Worm (Caenorhabditis elegans) whole organism, L4 larva: ENCODE measurements around the gene F09E10.7.

Experiments used
- D1046.2 ChIP-seq: fragments of 200-800 bp; sonication (Bioruptor generic); IDR thresholded peaks from 2 replicates; pipeline ENCODE4 v1.3.6; 2022; ENCODE audit warnings: missing genetic modification characterization, missing compliant biosample characterization
- F44E2.7 ChIP-seq: fragments of 200-800 bp; sonication (Bioruptor generic); IDR thresholded peaks from 2 replicates; pipeline ENCODE4 v2.1.2; 2022; ENCODE audit warnings: missing genetic modification characterization, missing compliant biosample characterization
- R02D3.7 ChIP-seq: fragments of 150-350 bp; sonication (generic microtip); optimal IDR thresholded peaks from 3 replicates; lab custom pipeline; 2014; ENCODE audit warnings: missing biosample characterization, missing genetic modification characterization
- T26A8.4 ChIP-seq: fragments of 200-800 bp; sonication (Bioruptor generic); IDR thresholded peaks from 2 replicates; pipeline ENCODE4 v1.3.6; 2022; ENCODE audit warnings: missing genetic modification characterization, missing compliant biosample characterization
- Y105C5A.15 ChIP-seq: fragments of 200-800 bp; sonication (Bioruptor generic); IDR thresholded peaks from 2 replicates; pipeline ENCODE4 v1.3.6; 2022; ENCODE audit warnings: missing genetic modification characterization, missing compliant biosample characterization
- ZK337.2 ChIP-seq: fragments of 200-800 bp; sonication (Bioruptor generic); IDR thresholded peaks from 2 replicates; pipeline ENCODE4 v1.3.6; 2022; ENCODE audit warnings: missing genetic modification reagents, missing genetic modification characterization, missing compliant biosample characterization
- ceh-32 ChIP-seq: sonication (generic microtip); optimal IDR thresholded peaks from 2 replicates; lab custom pipeline; 2016; ENCODE audit warnings: mild to moderate bottlenecking, missing genetic modification characterization, missing compliant biosample characterization; ENCODE audit not compliant: poor library complexity
- ceh-82 ChIP-seq: sonication (generic microtip); optimal IDR thresholded peaks from 2 replicates; lab custom pipeline; 2017; ENCODE audit warnings: missing biosample characterization, missing genetic modification characterization
- daf-8 ChIP-seq: fragments of 200-800 bp; sonication (Bioruptor generic); IDR thresholded peaks from 2 replicates; pipeline ENCODE4 v1.3.6; 2022; ENCODE audit warnings: missing genetic modification characterization, missing compliant biosample characterization
- dpl-1 ChIP-seq: fragments of 150-350 bp; optimal IDR thresholded peaks from 2 replicates; lab custom pipeline; 2014; ENCODE audit warnings: missing biosample characterization, missing genetic modification reagents, missing genetic modification characterization
- egl-43 ChIP-seq: fragments of 200-800 bp; sonication (Bioruptor generic); IDR thresholded peaks from 2 replicates; pipeline ENCODE4 v1.3.6; 2022; ENCODE audit warnings: missing genetic modification reagents, missing genetic modification characterization, missing compliant biosample characterization
- fkh-10 ChIP-seq: fragments of 150-350 bp; optimal IDR thresholded peaks from 2 replicates; lab custom pipeline; 2014; ENCODE audit warnings: missing biosample characterization, missing genetic modification reagents, missing genetic modification characterization
- hlh-11 ChIP-seq: fragments of 200-800 bp; sonication (Bioruptor generic); optimal IDR thresholded peaks from 2 replicates; lab custom pipeline; 2018; ENCODE audit warnings: mild to moderate bottlenecking, missing genetic modification characterization, missing compliant biosample characterization
- lim-7 ChIP-seq: fragments of 200-800 bp; sonication (Bioruptor generic); IDR thresholded peaks from 2 replicates; pipeline ENCODE4 v1.3.6; 2022; ENCODE audit warnings: missing genetic modification characterization, missing compliant biosample characterization
- lin-13 ChIP-seq: fragments of 150-350 bp; optimal IDR thresholded peaks from 2 replicates; lab custom pipeline; 2014; ENCODE audit warnings: missing biosample characterization, missing genetic modification reagents, missing genetic modification characterization
- lin-29 ChIP-seq: fragments of 200-800 bp; sonication (Bioruptor generic); IDR thresholded peaks from 2 replicates; pipeline ENCODE4 v1.3.6; 2022; ENCODE audit warnings: missing genetic modification reagents, missing genetic modification characterization, missing compliant biosample characterization
- madf-9 ChIP-seq: fragments of 200-800 bp; sonication (Bioruptor generic); conservative IDR thresholded peaks from 2 replicates; pipeline ENCODE4 v1.3.6; 2022; ENCODE audit warnings: missing genetic modification reagents, missing genetic modification characterization, missing compliant biosample characterization
- mep-1 ChIP-seq: fragments of 150-350 bp; sonication (generic microtip); optimal IDR thresholded peaks from 3 replicates; lab custom pipeline; 2014; ENCODE audit warnings: missing biosample characterization, missing genetic modification characterization
- mxl-3 ChIP-seq: fragments of 200-800 bp; sonication (Bioruptor generic); optimal IDR thresholded peaks from 2 replicates; lab custom pipeline; 2018; ENCODE audit warnings: mild to moderate bottlenecking, missing genetic modification characterization, missing compliant biosample characterization
- nhr-102 ChIP-seq: sonication (generic microtip); optimal IDR thresholded peaks from 2 replicates; lab custom pipeline; 2016; ENCODE audit warnings: mild to moderate bottlenecking, missing genetic modification characterization, moderate library complexity, missing compliant biosample characterization
- nhr-11 ChIP-seq: fragments of 150-350 bp; optimal IDR thresholded peaks from 2 replicates; lab custom pipeline; 2014; ENCODE audit warnings: missing biosample characterization, missing genetic modification characterization
- nhr-48 ChIP-seq: sonication (generic microtip); optimal IDR thresholded peaks from 2 replicates; lab custom pipeline; 2016; ENCODE audit warnings: mild to moderate bottlenecking, missing genetic modification characterization, missing compliant biosample characterization
- nhr-76 ChIP-seq: fragments of 150-350 bp; optimal IDR thresholded peaks from 2 replicates; lab custom pipeline; 2014; ENCODE audit warnings: missing biosample characterization, missing genetic modification characterization
- pha-4 ChIP-seq, 2 experiments: fragments of 150-350 bp in 1 of 2; fragments of 200-800 bp in 1 of 2; sonication (Bioruptor generic) in 1 of 2; IDR thresholded peaks in 1 of 2; optimal IDR thresholded peaks in 1 of 2; 2 replicates each; pipeline versions ENCODE4 v1.3.6 to Lab custom; 2014 to 2022; ENCODE audit warnings: missing genetic modification characterization in 2 of 2, missing genetic modification reagents in 2 of 2, missing biosample characterization in 1 of 2, missing compliant biosample characterization in 1 of 2
- php-3 ChIP-seq: fragments of 200-800 bp; sonication (Bioruptor generic); IDR thresholded peaks from 2 replicates; pipeline ENCODE4 v1.3.6; 2022; ENCODE audit warnings: missing genetic modification reagents, missing genetic modification characterization, missing compliant biosample characterization
- set-16 ChIP-seq: fragments of 200-800 bp; sonication (Bioruptor generic); IDR thresholded peaks from 2 replicates; pipeline ENCODE4 v1.3.6; 2022; ENCODE audit warnings: missing genetic modification reagents, missing genetic modification characterization, missing compliant biosample characterization
- skn-1 ChIP-seq: fragments of 150-350 bp; optimal IDR thresholded peaks from 2 replicates; lab custom pipeline; 2014; ENCODE audit warnings: missing biosample characterization, missing genetic modification characterization
- snpc-1.2 ChIP-seq: fragments of 200-800 bp; sonication (Bioruptor generic); IDR thresholded peaks from 2 replicates; pipeline ENCODE4 v1.3.6; 2022; ENCODE audit warnings: missing genetic modification reagents, missing genetic modification characterization, missing compliant biosample characterization
- snpc-4 ChIP-seq: fragments of 150-350 bp; optimal IDR thresholded peaks from 2 replicates; lab custom pipeline; 2014; ENCODE audit warnings: missing biosample characterization, missing genetic modification characterization
- tra-1 ChIP-seq: fragments of 200-800 bp; sonication (Bioruptor generic); IDR thresholded peaks from 2 replicates; pipeline ENCODE4 v1.3.6; 2022; ENCODE audit warnings: missing genetic modification reagents, missing genetic modification characterization, missing compliant biosample characterization
- unc-39 ChIP-seq: sonication (generic microtip); optimal IDR thresholded peaks from 2 replicates; lab custom pipeline; 2017; ENCODE audit warnings: missing biosample characterization, missing genetic modification characterization
- unc-62 ChIP-seq, 3 experiments: fragments of 150-350 bp in 1 of 3; sonication (generic microtip); optimal IDR thresholded peaks in 2 of 3; peaks in 1 of 3; 1 replicate in 1 of 3; 2 replicates in 2 of 3; lab custom pipeline; 2014 to 2017; ENCODE audit warnings: missing biosample characterization in 3 of 3, missing genetic modification characterization in 3 of 3, missing genetic modification reagents in 3 of 3, missing genotype in 1 of 3
- zfp-3 ChIP-seq: fragments of 200-800 bp; sonication (Bioruptor generic); conservative IDR thresholded peaks from 2 replicates; pipeline ENCODE4 v1.3.6; 2022; ENCODE audit warnings: missing genetic modification reagents, missing genetic modification characterization, missing compliant biosample characterization
- zip-11 ChIP-seq: fragments of 200-800 bp; sonication (Bioruptor generic); IDR thresholded peaks from 2 replicates; pipeline ENCODE4 v1.3.6; 2022; ENCODE audit warnings: missing genetic modification characterization, missing compliant biosample characterization
- ztf-11 ChIP-seq: fragments of 150-350 bp; optimal IDR thresholded peaks from 2 replicates; lab custom pipeline; 2014; ENCODE audit warnings: missing biosample characterization, missing genetic modification characterization

The F09E10.7 gene

DNA sequence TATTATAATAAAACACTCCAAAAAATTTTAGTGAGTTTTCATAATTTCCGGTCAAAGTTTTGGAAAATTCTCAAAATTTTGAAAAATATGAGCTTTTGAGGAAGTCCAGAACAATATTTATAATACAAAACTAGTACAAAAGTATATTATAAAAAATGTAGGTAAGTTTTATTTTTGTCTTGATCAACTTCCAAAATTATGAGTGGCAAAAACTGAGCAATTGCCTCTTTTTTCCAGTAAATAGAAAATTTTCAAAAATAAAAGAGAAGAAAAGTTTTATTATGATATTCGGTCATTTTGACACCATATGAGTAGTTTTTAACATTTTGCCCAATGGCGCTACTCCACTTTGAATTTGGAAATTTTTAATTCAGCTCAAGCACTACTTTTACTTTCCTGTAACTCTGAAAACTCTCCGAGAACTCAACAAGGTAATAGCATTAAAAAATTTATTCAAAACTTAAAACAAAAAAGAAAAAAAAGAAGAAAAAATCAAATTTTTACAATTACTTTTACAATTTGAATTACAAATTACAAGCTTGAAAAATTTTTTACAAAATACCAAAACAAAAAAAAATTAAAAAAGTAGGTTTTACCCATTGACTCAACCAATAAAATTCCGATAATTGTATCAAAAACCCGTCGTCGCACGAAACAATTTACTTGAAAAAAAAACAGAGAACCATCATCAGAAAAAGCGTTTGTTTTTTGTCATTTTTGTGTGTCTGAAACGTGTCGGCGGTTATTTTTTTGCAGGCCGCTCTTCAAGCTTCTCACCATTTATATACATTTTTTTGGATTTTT, 2.2 kb upstream of the F09E10.7 start (continued):
- peak; percentile 49; the same call in 1 of the 2 replicates for TF ChIP-seq pha-4 (GFP tag; IDR thresholded peaks at IDR 0.05; lab: Robert Waterston, UW)
- TF ChIP-seq pha-4 (tag; optimal IDR thresholded peaks at IDR 0.05; lab: Kevin White, UChicago), result peak; percentile 86
- TF ChIP-seq nhr-48 (tag; lab: Kevin White, UChicago), result no peak
- peak; percentile 77 for TF ChIP-seq mep-1
- TF ChIP-seq zip-11 (GFP tag; lab: Robert Waterston, UW), result no peak
- no peak for TF ChIP-seq tra-1 (GFP tag; lab: Robert Waterston, UW)
- no peak for TF ChIP-seq skn-1 (tag; lab: Kevin White, UChicago)
- TF ChIP-seq ztf-11 (tag; lab: Kevin White, UChicago), result no peak
- TF ChIP-seq unc-39 (tag; lab: Kevin White, UChicago), result no peak
- TF ChIP-seq Y105C5A.15 (GFP tag; lab: Robert Waterston, UW), result no peak
- peak; percentile 84 for TF ChIP-seq T26A8.4 (GFP tag; lab: Robert Waterston, UW)
- TF ChIP-seq ceh-82 (tag; lab: Kevin White, UChicago), result no peak
- no peak for TF ChIP-seq ZK337.2
- TF ChIP-seq php-3 (GFP tag; lab: Robert Waterston, UW), result peak; percentile 78
- no peak for TF ChIP-seq dpl-1
- no peak for TF ChIP-seq lin-29 (GFP tag; lab: Robert Waterston, UW)
- no peak for TF ChIP-seq fkh-10 (GFP tag; lab: Kevin White, UChicago)
- TF ChIP-seq daf-8 (GFP tag; lab: Robert Waterston, UW), result no peak
- no peak for TF ChIP-seq madf-9 (GFP tag; lab: Robert Waterston, UW)
- TF ChIP-seq hlh-11 (tag; lab: Kevin White, UChicago), result peak; percentile 32
- TF ChIP-seq lim-7 (GFP tag; lab: Robert Waterston, UW), result no peak
- no peak for TF ChIP-seq nhr-11 (tag; lab: Kevin White, UChicago)
- peak; percentile 36 to 98 for TF ChIP-seq unc-62 (GFP tag; optimal IDR thresholded peaks at IDR 0.05 in 1 of 2; lab: Kevin White, UChicago)
- peak; percentile 20 for TF ChIP-seq unc-62 (tag; optimal IDR thresholded peaks at IDR 0.05; lab: Kevin White, UChicago)
- TF ChIP-seq mxl-3 (GFP tag; lab: Kevin White, UChicago), result no peak
- TF ChIP-seq snpc-1.2 (GFP tag; lab: Robert Waterston, UW), result no peak
- no peak for TF ChIP-seq snpc-4 (tag; lab: Kevin White, UChicago)
- TF ChIP-seq nhr-102 (tag; lab: Kevin White, UChicago), result peak; percentile 17
- TF ChIP-seq F44E2.7 (GFP tag; lab: Robert Waterston, UW), result no peak
- TF ChIP-seq lin-13 (GFP tag; lab: Kevin White, UChicago), result no peak
- no peak for TF ChIP-seq nhr-76 (tag; lab: Kevin White, UChicago)
- TF ChIP-seq egl-43 (GFP tag; lab: Robert Waterston, UW), result no peak
- TF ChIP-seq zfp-3 (GFP tag; lab: Robert Waterston, UW), result peak; percentile 91
- TF ChIP-seq D1046.2, result no peak

DNA sequence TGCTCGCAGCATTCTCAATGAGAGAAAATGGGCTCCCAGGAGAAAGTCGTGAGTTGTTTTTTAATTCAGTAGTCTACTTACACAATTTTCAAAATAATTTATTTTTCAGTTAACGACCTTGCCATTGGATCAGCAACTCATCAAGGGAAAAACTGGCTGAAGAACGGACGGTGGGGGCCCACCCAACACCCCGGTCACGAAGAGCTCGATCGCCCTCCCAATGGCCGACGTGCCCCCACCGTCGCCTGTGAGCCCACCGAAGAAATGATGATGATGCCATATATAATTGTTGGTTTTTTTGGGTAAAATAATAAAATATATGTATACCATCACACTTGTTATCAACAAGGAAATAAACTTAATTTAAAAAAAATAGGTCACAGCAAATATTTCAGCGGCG, 1.3 kb upstream of the F09E10.7 start:
- TF ChIP-seq set-16 (GFP tag; lab: Robert Waterston, UW) (peak; percentile 61), egl-43 (GFP tag; lab: Robert Waterston, UW) (0 out of 2 replicates have a peak, but pooled peaks have one; percentile 50), dpl-1 (no peak)

DNA sequence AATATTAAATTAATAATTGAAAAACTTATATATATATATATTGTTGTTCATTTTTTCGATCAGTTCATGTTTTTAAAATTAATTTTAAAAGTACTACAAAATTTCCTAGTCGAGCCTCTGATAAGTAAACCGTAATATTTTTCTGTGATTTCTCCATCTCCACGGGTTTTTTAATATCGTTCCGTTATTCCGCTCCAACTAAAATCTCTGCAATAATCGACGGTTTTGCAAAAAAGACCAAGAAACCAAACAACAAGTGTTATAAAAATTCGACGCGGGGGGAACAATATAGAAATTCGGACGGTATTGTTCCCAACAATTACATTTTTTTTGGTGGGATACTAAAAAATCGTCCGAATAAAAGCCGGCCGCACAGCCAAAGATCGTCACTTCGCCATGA, 838 bp upstream of the F09E10.7 start, which contains the start of gene F09E10.1:
Gene F09E10.1, plus strand, starts transcription at position 301 of the 400 bp plus-strand sequence.
- TF ChIP-seq R02D3.7 (tag; lab: Kevin White, UChicago), result no peak
- peak in 1 of 2 experiments; percentile 48 for TF ChIP-seq unc-62 (GFP tag; optimal IDR thresholded peaks at IDR 0.05 in 1 of 2; lab: Kevin White, UChicago)
- TF ChIP-seq unc-62 (tag; optimal IDR thresholded peaks at IDR 0.05; lab: Kevin White, UChicago), result no peak
- no peak for TF ChIP-seq ceh-32
